Worm (Caenorhabditis elegans): ENCODE measurements around the gene F49H12.3.

The F49H12.3 gene

DNA sequence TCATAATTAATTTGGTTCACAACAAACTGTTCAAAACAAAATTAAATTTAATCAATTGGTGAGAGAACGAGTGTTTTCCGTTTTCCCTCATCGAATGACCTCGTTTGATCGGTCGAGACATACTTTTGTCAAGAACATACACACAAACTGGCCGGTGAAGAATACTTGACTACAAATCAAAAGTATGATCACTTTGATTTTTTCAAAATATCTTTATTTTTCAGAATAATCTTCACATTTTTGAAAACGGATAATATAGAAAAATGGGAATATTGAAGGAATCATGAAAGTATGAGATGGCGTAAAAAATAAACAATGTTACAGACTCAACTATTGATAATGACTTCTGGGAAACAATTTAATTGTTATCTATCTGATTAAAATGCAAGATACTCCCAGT lies 34.0 kb downstream of the F49H12.3 start, which contains the start of gene swip-10:
swip-10 (minus strand) TSS at position 101 of the 400 bp plus-strand sequence.
- TF ChIP-seq blmp-1 (tag; optimal IDR thresholded peaks at IDR 0.05) (peak; percentile 60), ceh-88 (GFP tag; IDR thresholded peaks at IDR 0.05) (no peak)

DNA sequence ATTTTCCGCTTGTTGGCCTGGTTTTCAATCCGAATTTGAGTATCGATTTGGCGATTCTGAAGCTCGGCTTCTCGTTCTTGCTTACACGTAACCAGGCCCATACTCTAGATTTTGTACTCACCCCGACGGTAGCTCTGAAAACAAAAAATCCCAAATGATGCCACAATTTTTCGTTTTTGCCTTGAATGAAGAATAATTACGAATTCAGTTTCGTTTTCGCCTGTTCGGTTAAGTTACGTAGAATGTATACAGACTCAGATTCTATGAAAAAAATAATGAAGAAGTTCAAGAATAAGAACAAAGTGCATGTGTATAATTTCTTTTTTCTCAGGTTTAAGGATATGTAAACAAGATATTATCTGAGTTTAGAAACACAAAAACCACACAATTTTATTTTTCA lies 36.8 kb downstream of the F49H12.3 start, which contains the start of gene gpa-5:
gpa-5 (minus strand) TSS at position 101 of the 400 bp plus-strand sequence.
- TF ChIP-seq nhr-11 (tag; optimal IDR thresholded peaks at IDR 0.05): no peak
- TF ChIP-seq ztf-4 (tag; optimal IDR thresholded peaks at IDR 0.05): no peak
- TF ChIP-seq sox-4 (tag; optimal IDR thresholded peaks at IDR 0.05): no peak
- no peak for TF ChIP-seq lin-39 (tag; optimal IDR thresholded peaks at IDR 0.05)
- TF ChIP-seq aha-1 (tag; optimal IDR thresholded peaks at IDR 0.05): no peak
- TF ChIP-seq nhr-77 (tag; optimal IDR thresholded peaks at IDR 0.05): no peak
- TF ChIP-seq nhr-84 (tag; optimal IDR thresholded peaks at IDR 0.05): no peak
- no peak for TF ChIP-seq nhr-90 (tag; optimal IDR thresholded peaks at IDR 0.05; ENCODE audit: poor library complexity)
- TF ChIP-seq nhr-12 (tag; optimal IDR thresholded peaks at IDR 0.05): no peak
- no peak for TF ChIP-seq swsn-7 (tag; optimal IDR thresholded peaks at IDR 0.05)
- TF ChIP-seq ets-5 (GFP tag; IDR thresholded peaks at IDR 0.05): no peak
- TF ChIP-seq lin-14 (GFP tag; optimal IDR thresholded peaks at IDR 0.05): no peak
- no peak for TF ChIP-seq alr-1 (tag; optimal IDR thresholded peaks at IDR 0.05; ENCODE audit: borderline replicate concordance)
- TF ChIP-seq nhr-85 (tag): no peak
- TF ChIP-seq jun-1 (tag; optimal IDR thresholded peaks at IDR 0.05): no peak
- no peak for TF ChIP-seq hlh-17 (GFP tag; optimal IDR thresholded peaks at IDR 0.05; ENCODE audit: borderline replicate concordance)
- no peak for TF ChIP-seq lin-15B (tag; optimal IDR thresholded peaks at IDR 0.05)
- TF ChIP-seq ztf-11 (tag; optimal IDR thresholded peaks at IDR 0.05): no peak

DNA sequence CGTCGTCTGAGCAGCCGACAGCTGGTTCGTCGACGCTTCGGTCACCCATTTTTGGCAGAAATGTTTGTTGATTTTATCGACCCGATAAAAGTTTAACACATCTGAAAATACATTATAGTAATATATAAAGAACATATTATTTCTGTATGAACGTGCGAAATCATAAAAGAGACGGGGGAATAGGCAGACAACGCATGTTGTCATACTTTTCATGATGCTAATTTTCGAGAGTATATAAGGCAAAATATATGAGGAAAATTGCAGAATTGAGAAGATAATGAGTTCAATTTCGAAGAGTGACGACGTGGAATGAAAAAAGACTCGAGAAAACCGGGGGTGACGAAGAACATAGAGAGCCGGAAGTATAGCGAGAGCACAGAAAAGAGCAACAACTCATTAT lies 46.0 kb downstream of the F49H12.3 start, which contains the start of gene F53B1.8:
F53B1.8 (minus strand) TSS at position 101 of the 400 bp plus-strand sequence.
- TF ChIP-seq efl-1 (optimal IDR thresholded peaks at IDR 0.05): no peak
- peak in 1 of 2 experiments; percentile 77 for TF ChIP-seq efl-1 (GFP tag; optimal IDR thresholded peaks at IDR 0.05 in 1 of 2)
- no peak for TF ChIP-seq mef-2 (tag; optimal IDR thresholded peaks at IDR 0.05)
- peak; percentile 44 for TF ChIP-seq lin-14 (GFP tag; optimal IDR thresholded peaks at IDR 0.05)

DNA sequence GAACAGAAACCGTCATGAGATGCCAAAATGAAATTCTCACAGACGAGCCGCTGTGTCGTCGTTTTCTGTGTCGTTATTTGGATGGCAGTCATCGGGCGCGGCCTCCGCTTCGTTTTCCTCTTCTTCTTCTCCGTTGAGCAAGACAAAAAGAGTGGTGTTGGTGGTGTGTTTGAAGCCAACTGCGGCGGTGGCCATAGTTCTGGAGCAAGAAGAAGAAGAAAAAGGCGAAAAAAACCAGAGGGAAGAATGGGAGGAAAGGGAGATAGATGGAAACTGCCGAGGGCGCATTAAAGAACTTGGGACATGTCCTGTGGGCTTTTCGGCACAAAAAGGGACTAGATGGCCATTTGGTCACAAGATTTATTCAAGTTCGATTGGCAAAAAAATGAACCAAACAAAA lies 47.5 kb downstream of the F49H12.3 start, which contains the start of gene F53B1.9:
F53B1.9 (minus strand) TSS at position 195 of the 400 bp plus-strand sequence.
- TF ChIP-seq dpl-1 (GFP tag; optimal IDR thresholded peaks at IDR 0.05) (no peak), skn-1 (tag; optimal IDR thresholded peaks at IDR 0.05) (no peak), nhr-84 (tag; optimal IDR thresholded peaks at IDR 0.05) (no peak), nhr-12 (tag; optimal IDR thresholded peaks at IDR 0.05) (no peak), lin-14 (GFP tag; optimal IDR thresholded peaks at IDR 0.05) (peak; percentile 69), alr-1 (tag; optimal IDR thresholded peaks at IDR 0.05; ENCODE audit: borderline replicate concordance) (no peak)
